Worm (Caenorhabditis elegans): ENCODE data around the gene smex-1.
A peak's percentile ranks its signal among the peaks of the same experiment; 100 is the strongest.

ce11 chrV:8247311-8248105, 48.3 kb downstream of the smex-1 start:
- TF ChIP-seq him-1 (tag; optimal IDR thresholded peaks at IDR 0.05) (no peak), W03F9.2 (tag; optimal IDR thresholded peaks at IDR 0.05) (peak; percentile 47), dao-5 (tag; optimal IDR thresholded peaks at IDR 0.05) (no peak)
